Worm (Caenorhabditis elegans): ENCODE data around the gene clec-163.

The clec-163 gene

DNA sequence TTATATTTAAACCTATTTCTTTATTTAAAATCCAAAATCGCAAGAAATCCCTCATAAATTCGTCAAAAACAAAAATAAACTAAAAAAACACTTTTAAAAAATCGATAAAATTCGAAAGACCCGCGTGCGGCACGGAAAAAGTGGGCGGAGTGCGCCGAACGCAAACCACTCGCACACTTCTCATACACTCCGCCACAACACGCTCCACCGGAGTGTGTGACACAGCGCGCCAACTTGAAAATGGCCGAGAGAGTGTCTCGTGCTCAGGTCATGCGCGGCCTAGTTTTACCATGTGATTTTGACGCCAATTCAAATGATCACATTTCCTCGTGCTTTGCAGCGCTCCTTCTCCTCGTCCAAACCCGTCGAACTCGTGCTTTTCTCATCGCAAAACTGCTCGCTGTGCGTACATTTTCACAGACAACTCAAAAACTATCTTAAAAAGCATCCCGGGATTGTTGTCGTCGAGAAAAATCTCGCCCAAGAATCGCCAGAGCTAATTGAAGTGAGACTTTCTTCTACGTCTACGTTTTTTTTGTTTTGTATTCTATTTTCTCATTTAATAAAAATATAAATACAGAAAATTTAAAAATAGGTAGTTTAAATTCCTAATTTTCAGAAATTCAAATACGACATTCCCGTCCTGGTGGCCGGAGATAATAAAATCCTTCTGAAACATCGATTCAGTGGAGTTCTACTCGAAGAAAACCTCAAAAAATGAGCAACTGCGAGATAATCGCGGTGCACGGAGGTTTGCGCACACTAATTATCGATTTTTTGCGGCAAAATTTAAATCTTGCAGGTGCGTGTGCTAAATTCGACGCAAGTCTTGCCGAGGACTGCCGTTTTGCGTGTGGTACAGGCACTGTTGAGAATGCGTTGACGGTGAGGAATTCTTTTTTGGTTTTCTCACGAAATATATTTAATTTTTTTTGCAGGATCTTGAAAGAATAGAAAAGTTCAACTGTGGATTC is 34.8 kb upstream of the clec-163 start, which contains the start of gene tasp-1 (continued):
- peak; percentile 93 for TF ChIP-seq zag-1 (tag; optimal IDR thresholded peaks at IDR 0.05)
- TF ChIP-seq unc-62 (GFP tag; optimal IDR thresholded peaks at IDR 0.05 in 1 of 2), result peak; percentile 68 to 100
- peak; percentile 90 for TF ChIP-seq unc-62 (tag; optimal IDR thresholded peaks at IDR 0.05)
- TF ChIP-seq nhr-11 (tag; optimal IDR thresholded peaks at IDR 0.05), result peak; percentile 100
- peak; percentile 99 for TF ChIP-seq T20F7.1 (GFP tag; optimal IDR thresholded peaks at IDR 0.05)
- TF ChIP-seq ceh-32 (tag; optimal IDR thresholded peaks at IDR 0.05; ENCODE audit: poor library complexity), result peak; percentile 90
- peak; percentile 100 for TF ChIP-seq F44E2.7 (GFP tag; IDR thresholded peaks at IDR 0.05)
- TF ChIP-seq lin-15B (tag; optimal IDR thresholded peaks at IDR 0.05), result peak; percentile 99
- peak; percentile 100 for TF ChIP-seq mep-1 (tag; optimal IDR thresholded peaks at IDR 0.05)
- peak; percentile 99 for TF ChIP-seq lin-29 (GFP tag; IDR thresholded peaks at IDR 0.05)
- peak; percentile 99 for TF ChIP-seq lin-1 (GFP tag; IDR thresholded peaks at IDR 0.05)
- TF ChIP-seq arid-1 (GFP tag; conservative IDR thresholded peaks at IDR 0.05), result peak; percentile 99
- TF ChIP-seq madf-9 (GFP tag; conservative IDR thresholded peaks at IDR 0.05), result peak; percentile 100
- peak; percentile 100 for TF ChIP-seq nhr-77 (tag; optimal IDR thresholded peaks at IDR 0.05)
- peak; percentile 88 for TF ChIP-seq cey-2 (tag; optimal IDR thresholded peaks at IDR 0.05; ENCODE audit: borderline replicate concordance, insufficient read depth)
- TF ChIP-seq duxl-1 (tag; optimal IDR thresholded peaks at IDR 0.05; ENCODE audit: poor library complexity), result peak; percentile 98
- TF ChIP-seq lir-3 (tag; optimal IDR thresholded peaks at IDR 0.05), result peak; percentile 91
- peak; percentile 99 for TF ChIP-seq Y75B8A.6 (GFP tag; IDR thresholded peaks at IDR 0.05)
- peak; percentile 99 for TF ChIP-seq nhr-102 (tag; optimal IDR thresholded peaks at IDR 0.05)
- TF ChIP-seq Y105C5A.15 (GFP tag; IDR thresholded peaks at IDR 0.05), result peak; percentile 98
- peak; percentile 66 for TF ChIP-seq snpc-4 (tag; optimal IDR thresholded peaks at IDR 0.05)
- peak; percentile 62 for TF ChIP-seq ztf-11 (tag; optimal IDR thresholded peaks at IDR 0.05)
- peak; percentile 80; the same call in 1 of the 2 replicates for TF ChIP-seq zip-11 (GFP tag; IDR thresholded peaks at IDR 0.05)
- peak; percentile 100 for TF ChIP-seq zfp-3 (GFP tag; conservative IDR thresholded peaks at IDR 0.05)
- TF ChIP-seq php-3 (GFP tag; IDR thresholded peaks at IDR 0.05), result peak; percentile 99
- peak; percentile 91 for TF ChIP-seq fos-1 (tag; optimal IDR thresholded peaks at IDR 0.05)
- TF ChIP-seq ama-1 (optimal IDR thresholded peaks at IDR 0.05), result peak; percentile 77
- TF ChIP-seq dve-1 (tag; optimal IDR thresholded peaks at IDR 0.05; ENCODE audit: insufficient read depth), result peak; percentile 100
- TF ChIP-seq lin-13 (GFP tag; optimal IDR thresholded peaks at IDR 0.05), result peak; percentile 100
- TF ChIP-seq ceh-62 (tag; optimal IDR thresholded peaks at IDR 0.05), result peak; percentile 30
- peak; percentile 93 for TF ChIP-seq zip-2 (tag; optimal IDR thresholded peaks at IDR 0.05)
- peak; percentile 100 for TF ChIP-seq mxl-3 (GFP tag; optimal IDR thresholded peaks at IDR 0.05)
- TF ChIP-seq nhr-111 (GFP tag; optimal IDR thresholded peaks at IDR 0.05), result peak; percentile 98
- TF ChIP-seq dpl-1 (GFP tag; optimal IDR thresholded peaks at IDR 0.05), result peak; percentile 100
- TF ChIP-seq Y48G9A.11 (GFP tag; IDR thresholded peaks at IDR 0.05), result peak; percentile 96
- TF ChIP-seq hlh-11 (tag; optimal IDR thresholded peaks at IDR 0.05), result peak; percentile 100
- TF ChIP-seq dmd-6 (GFP tag; IDR thresholded peaks at IDR 0.05), result peak; percentile 100
- peak; percentile 91 for TF ChIP-seq F10B5.3 (tag; optimal IDR thresholded peaks at IDR 0.05)
- TF ChIP-seq F49E8.2 (tag; optimal IDR thresholded peaks at IDR 0.05; ENCODE audit: borderline replicate concordance), result peak; percentile 95
- peak; percentile 100 for TF ChIP-seq ctbp-1 (GFP tag; IDR thresholded peaks at IDR 0.05)
- TF ChIP-seq nhr-6 (tag; optimal IDR thresholded peaks at IDR 0.05), result peak; percentile 100
- TF ChIP-seq snpc-1.2 (GFP tag; IDR thresholded peaks at IDR 0.05), result peak; percentile 93
- TF ChIP-seq ceh-28 (tag; optimal IDR thresholded peaks at IDR 0.05), result peak; percentile 96
- peak; percentile 100 for TF ChIP-seq saeg-2 (GFP tag; IDR thresholded peaks at IDR 0.05)
- TF ChIP-seq gei-8 (GFP tag; optimal IDR thresholded peaks at IDR 0.05), result peak; percentile 99
- peak; percentile 99 for TF ChIP-seq unc-130 (GFP tag; optimal IDR thresholded peaks at IDR 0.05)
- TF ChIP-seq ztf-7 (tag; optimal IDR thresholded peaks at IDR 0.05), result peak; percentile 91
- peak; percentile 98 for TF ChIP-seq D1046.2 (GFP tag; IDR thresholded peaks at IDR 0.05)
- peak; percentile 100 for TF ChIP-seq ceh-20 (GFP tag; IDR thresholded peaks at IDR 0.05)
